Comparison of ENCODE assay signal across 5 fruit fly cellular contexts in genomic region chr3L:1868841-1869240, dm6.
TF ChIP-seq lines count a peak whose summit lies in the region.

No protein-coding gene starts in this region.

- TF ChIP-seq CTCF in whole organism, embryonic (GFP tag; optimal IDR thresholded peaks at IDR 0.05; lab: Kevin White, UChicago), result no peak

TF ChIP-seq in whole organism, adult, 20 proteins besides CTCF, POLR2A, EP300 and RAD21:
- TF ChIP-seq CG5204 (GFP tag; optimal IDR thresholded peaks at IDR 0.05; lab: Kevin White, UChicago) (no peak), bab1 (GFP tag; optimal IDR thresholded peaks at IDR 0.05; lab: Kevin White, UChicago) (peak; percentile 18)

TF ChIP-seq in whole organism, embryonic, 481 proteins besides CTCF, POLR2A, EP300 and RAD21 (continues in another document):
- TF ChIP-seq vfl (GFP tag; optimal IDR thresholded peaks at IDR 0.05; lab: Kevin White, UChicago) (no peak), CG10543 (GFP tag; optimal IDR thresholded peaks at IDR 0.05; lab: Kevin White, UChicago) (no peak), E2f1 (GFP tag; IDR thresholded peaks at IDR 0.05; lab: Robert Waterston, UW) (peak; percentile 54; the same call in 1 of the 2 replicates), CG10147 (GFP tag; optimal IDR thresholded peaks at IDR 0.05; lab: Kevin White, UChicago) (no peak), cwo (GFP tag; optimal IDR thresholded peaks at IDR 0.05; lab: Kevin White, UChicago) (peak; percentile 2), bbx (GFP tag; IDR thresholded peaks at IDR 0.05; lab: Robert Waterston, UW; ENCODE audit: partially characterized antibody) (no peak), Optix (GFP tag; IDR thresholded peaks at IDR 0.05; lab: Robert Waterston, UW) (no peak; the same call in 2 of the 3 replicates), peb (GFP tag; IDR thresholded peaks at IDR 0.05; lab: Robert Waterston, UW) (peak; percentile 29; the same call in 1 of the 2 replicates), B-H2 (GFP tag; optimal IDR thresholded peaks at IDR 0.05; lab: Kevin White, UChicago) (no peak), Med (GFP tag; lab: Kevin White, UChicago) (peak; percentile 70), NC2α (GFP tag; optimal IDR thresholded peaks at IDR 0.05; lab: Kevin White, UChicago) (no peak), dmrt99B (tag; optimal IDR thresholded peaks at IDR 0.05; lab: Kevin White, UChicago) (peak; percentile 67), ttk (GFP tag; IDR thresholded peaks at IDR 0.05; lab: Robert Waterston, UW) (peak; percentile 29; the same call in 1 of the 2 replicates), trem (tag; optimal IDR thresholded peaks at IDR 0.05; lab: Kevin White, UChicago) (peak; percentile 1), CG2889 (GFP tag; IDR thresholded peaks at IDR 0.05; lab: Robert Waterston, UW) (no peak), CG10431 (GFP tag; optimal IDR thresholded peaks at IDR 0.05; lab: Kevin White, UChicago) (no peak), oc (tag; optimal IDR thresholded peaks at IDR 0.05; lab: Kevin White, UChicago) (no peak), kni (GFP tag; optimal IDR thresholded peaks at IDR 0.05; lab: Kevin White, UChicago) (no peak), fd96Cb (tag; optimal IDR thresholded peaks at IDR 0.05; lab: Kevin White, UChicago) (peak; percentile 3), Gug (GFP tag; IDR thresholded peaks at IDR 0.05; lab: Robert Waterston, UW) (peak; percentile 53; the same call in 3 of the 4 replicates), CG1233 (GFP tag; optimal IDR thresholded peaks at IDR 0.05; lab: Kevin White, UChicago) (peak; percentile 50), bcd (GFP tag; optimal IDR thresholded peaks at IDR 0.05; lab: Kevin White, UChicago) (peak; percentile 23)

TF ChIP-seq in whole organism, prepupa, 60 proteins besides CTCF, POLR2A, EP300 and RAD21 (continues in another document):
- TF ChIP-seq lz (GFP tag; optimal IDR thresholded peaks at IDR 0.05; lab: Kevin White, UChicago), result peak; percentile 11
- TF ChIP-seq Hr39 (GFP tag; optimal IDR thresholded peaks at IDR 0.05; lab: Kevin White, UChicago), result no peak
- TF ChIP-seq svp (GFP tag; lab: Kevin White, UChicago), result peak; percentile 73
- TF ChIP-seq CG3032 (tag; optimal IDR thresholded peaks at IDR 0.05; lab: Kevin White, UChicago), result peak; percentile 23
- peak; percentile 67 for TF ChIP-seq CG6163 (GFP tag; IDR thresholded peaks at IDR 0.05; lab: Robert Waterston, UW)
- TF ChIP-seq Blimp-1 (GFP tag; optimal IDR thresholded peaks at IDR 0.05; lab: Kevin White, UChicago), result no peak
- peak; percentile 21 for TF ChIP-seq CG8319 (GFP tag; optimal IDR thresholded peaks at IDR 0.05; lab: Kevin White, UChicago)
- peak; percentile 65 for TF ChIP-seq Eip78C (GFP tag; lab: Kevin White, UChicago)
- TF ChIP-seq CG6854 (GFP tag; optimal IDR thresholded peaks at IDR 0.05; lab: Kevin White, UChicago), result no peak
- TF ChIP-seq CG31627 (GFP tag; optimal IDR thresholded peaks at IDR 0.05; lab: Kevin White, UChicago), result peak; percentile 9
- TF ChIP-seq dsx (GFP tag; optimal IDR thresholded peaks at IDR 0.05; lab: Kevin White, UChicago; ENCODE audit: poor library complexity, severe bottlenecking), result peak; percentile 0
- TF ChIP-seq eg (GFP tag; IDR thresholded peaks at IDR 0.05; lab: Robert Waterston, UW), result peak; percentile 64; the same call in 2 of the 3 replicates
- peak; percentile 9; the same call in 1 of the 2 replicates for TF ChIP-seq CG11294 (GFP tag; IDR thresholded peaks at IDR 0.05; lab: Robert Waterston, UW)
- TF ChIP-seq net (GFP tag; optimal IDR thresholded peaks at IDR 0.05; lab: Kevin White, UChicago), result no peak
- TF ChIP-seq topi (GFP tag; optimal IDR thresholded peaks at IDR 0.05; lab: Kevin White, UChicago), result peak; percentile 32
- no peak for TF ChIP-seq CG34406 (GFP tag; optimal IDR thresholded peaks at IDR 0.05; lab: Kevin White, UChicago)
- peak; percentile 6 for TF ChIP-seq CG6792 (GFP tag; optimal IDR thresholded peaks at IDR 0.05; lab: Kevin White, UChicago)
- TF ChIP-seq salr (GFP tag; optimal IDR thresholded peaks at IDR 0.05; lab: Kevin White, UChicago), result no peak
- TF ChIP-seq esn (GFP tag; optimal IDR thresholded peaks at IDR 0.05; lab: Kevin White, UChicago), result peak; percentile 37
- no peak for TF ChIP-seq CG7368 (GFP tag; optimal IDR thresholded peaks at IDR 0.05; lab: Kevin White, UChicago)
- TF ChIP-seq achi (GFP tag; optimal IDR thresholded peaks at IDR 0.05; lab: Kevin White, UChicago), result no peak
- TF ChIP-seq CG6276 (GFP tag; optimal IDR thresholded peaks at IDR 0.05; lab: Kevin White, UChicago), result no peak
- peak; percentile 32 for TF ChIP-seq CG8632 (GFP tag; optimal IDR thresholded peaks at IDR 0.05; lab: Kevin White, UChicago)

TF ChIP-seq in whole organism, pupa, 21 proteins besides CTCF, POLR2A, EP300 and RAD21:
- TF ChIP-seq gl (tag; optimal IDR thresholded peaks at IDR 0.05; lab: Kevin White, UChicago), result no peak
- no peak for TF ChIP-seq Pif1B (GFP tag; optimal IDR thresholded peaks at IDR 0.05; lab: Kevin White, UChicago)
- peak; percentile 30 for TF ChIP-seq CG9948 (tag; optimal IDR thresholded peaks at IDR 0.05; lab: Kevin White, UChicago)
- no peak for TF ChIP-seq Snoo (tag; optimal IDR thresholded peaks at IDR 0.05; lab: Kevin White, UChicago)
- peak; percentile 33; the same call in 1 of the 3 replicates for TF ChIP-seq fd96Ca (GFP tag; IDR thresholded peaks at IDR 0.05; lab: Robert Waterston, UW)
- TF ChIP-seq rn (GFP tag; IDR thresholded peaks at IDR 0.05; lab: Robert Waterston, UW), result no peak
- no peak for TF ChIP-seq CG14655 (GFP tag; optimal IDR thresholded peaks at IDR 0.05; lab: Kevin White, UChicago)
- peak; percentile 67; the same call in 2 of the 3 replicates for TF ChIP-seq CG4496 (GFP tag; IDR thresholded peaks at IDR 0.05; lab: Robert Waterston, UW)
- peak; percentile 39 for TF ChIP-seq CG8301 (tag; optimal IDR thresholded peaks at IDR 0.05; lab: Kevin White, UChicago)
- no peak for TF ChIP-seq EcR (GFP tag; optimal IDR thresholded peaks at IDR 0.05; lab: Kevin White, UChicago)
- TF ChIP-seq Ets98B (GFP tag; IDR thresholded peaks at IDR 0.05; lab: Robert Waterston, UW), result peak; percentile 66
- TF ChIP-seq D1 (tag; optimal IDR thresholded peaks at IDR 0.05; lab: Kevin White, UChicago), result no peak
- no peak for TF ChIP-seq CG34367 (tag; optimal IDR thresholded peaks at IDR 0.05; lab: Kevin White, UChicago)
- TF ChIP-seq CG32121 (GFP tag; IDR thresholded peaks at IDR 0.05; lab: Robert Waterston, UW), result peak; percentile 29; the same call in 1 of the 2 replicates
- TF ChIP-seq CG8159 (tag; optimal IDR thresholded peaks at IDR 0.05; lab: Kevin White, UChicago), result no peak
- peak; percentile 26 for TF ChIP-seq CG17806 (tag; optimal IDR thresholded peaks at IDR 0.05; lab: Kevin White, UChicago)
- no peak for TF ChIP-seq CG13204 (GFP tag; optimal IDR thresholded peaks at IDR 0.05; lab: Kevin White, UChicago)
- no peak for TF ChIP-seq CG10348 (GFP tag; IDR thresholded peaks at IDR 0.05; lab: Robert Waterston, UW)
- peak; percentile 25 for TF ChIP-seq CG15710 (tag; optimal IDR thresholded peaks at IDR 0.05; lab: Kevin White, UChicago)
- no peak for TF ChIP-seq Pif1A (GFP tag; optimal IDR thresholded peaks at IDR 0.05; lab: Kevin White, UChicago)
- TF ChIP-seq CG12605 (GFP tag; IDR thresholded peaks at IDR 0.05; lab: Robert Waterston, UW), result no peak; the same call in 1 of the 2 replicates

TF ChIP-seq in whole organism, wandering third instar larva, 38 proteins besides CTCF, POLR2A, EP300 and RAD21:
- TF ChIP-seq ey (GFP tag; optimal IDR thresholded peaks at IDR 0.05; lab: Kevin White, UChicago) (peak; percentile 4), rgr (GFP tag; optimal IDR thresholded peaks at IDR 0.05; lab: Kevin White, UChicago) (peak; percentile 28), CrebA (GFP tag; optimal IDR thresholded peaks at IDR 0.05; lab: Kevin White, UChicago; ENCODE audit: borderline replicate concordance) (no peak), Hnf4 (GFP tag; optimal IDR thresholded peaks at IDR 0.05; lab: Kevin White, UChicago) (no peak), sv (GFP tag; optimal IDR thresholded peaks at IDR 0.05; lab: Kevin White, UChicago) (no peak), HLH106 (tag; optimal IDR thresholded peaks at IDR 0.05; lab: Kevin White, UChicago) (peak; percentile 43), h (GFP tag; optimal IDR thresholded peaks at IDR 0.05; lab: Kevin White, UChicago) (peak; percentile 42), br (GFP tag; optimal IDR thresholded peaks at IDR 0.05; lab: Kevin White, UChicago) (peak; percentile 6), OdsH (GFP tag; optimal IDR thresholded peaks at IDR 0.05; lab: Kevin White, UChicago) (peak; percentile 13)
